Fruit fly (Drosophila melanogaster) whole organism, pupa: Measurements from ENCODE around the gene CG34436.

Experiments
- CG10348 ChIP-seq: fragments of 200-800 bp; sonication (Bioruptor generic); IDR thresholded peaks from 2 replicates; pipeline ENCODE4 v1.3.6; 2022; ENCODE audit warnings: missing biosample characterization, missing genetic modification characterization
- CG12605 ChIP-seq: fragments of 200-800 bp; sonication (Bioruptor generic); IDR thresholded peaks from 2 replicates; pipeline ENCODE4 v1.3.6; 2022; ENCODE audit warnings: missing biosample characterization, missing genetic modification characterization
- CG13204 ChIP-seq: fragments of 200-800 bp; sonication (Bioruptor generic); optimal IDR thresholded peaks from 2 replicates; lab custom pipeline; 2018; ENCODE audit warnings: missing biosample characterization, mild to moderate bottlenecking, missing genetic modification characterization, moderate library complexity
- CG14655 ChIP-seq: fragments of 200-800 bp; sonication (Bioruptor generic); optimal IDR thresholded peaks from 3 replicates; lab custom pipeline; 2017; ENCODE audit warnings: mild to moderate bottlenecking, missing biosample characterization, missing genetic modification reagents, missing genetic modification characterization
- CG15710 ChIP-seq: fragments of 200-800 bp; sonication (Bioruptor generic); optimal IDR thresholded peaks from 2 replicates; lab custom pipeline; 2018; ENCODE audit warnings: missing biosample characterization, mild to moderate bottlenecking, missing genetic modification characterization, moderate library complexity
- CG17806 ChIP-seq: fragments of 200-800 bp; sonication (Bioruptor generic); optimal IDR thresholded peaks from 2 replicates; lab custom pipeline; 2018; ENCODE audit warnings: missing biosample characterization, mild to moderate bottlenecking, missing genetic modification characterization, moderate library complexity
- CG32121 ChIP-seq: fragments of 200-800 bp; sonication (Bioruptor generic); IDR thresholded peaks from 2 replicates; pipeline ENCODE4 v1.3.6; 2022; ENCODE audit warnings: missing biosample characterization, missing genetic modification characterization
- CG34367 ChIP-seq: fragments of 200-800 bp; sonication (Bioruptor generic); optimal IDR thresholded peaks from 2 replicates; lab custom pipeline; 2018; ENCODE audit warnings: missing biosample characterization, mild to moderate bottlenecking, missing genetic modification characterization
- CG4496 ChIP-seq: fragments of 200-800 bp; sonication (Bioruptor generic); IDR thresholded peaks from 3 replicates; pipeline ENCODE4 v1.3.6; 2022; ENCODE audit warnings: missing biosample characterization, missing genetic modification characterization
- CG8159 ChIP-seq: fragments of 200-800 bp; sonication (Bioruptor generic); optimal IDR thresholded peaks from 3 replicates; lab custom pipeline; 2018; ENCODE audit warnings: missing biosample characterization, mild to moderate bottlenecking, missing genetic modification characterization, moderate library complexity
- CG8301 ChIP-seq: fragments of 200-800 bp; sonication (Bioruptor generic); optimal IDR thresholded peaks from 2 replicates; lab custom pipeline; 2018; ENCODE audit warnings: missing biosample characterization, mild to moderate bottlenecking, missing genetic modification characterization
- CG9948 ChIP-seq: fragments of 200-800 bp; sonication (Bioruptor generic); optimal IDR thresholded peaks from 2 replicates; lab custom pipeline; 2018; ENCODE audit warnings: missing biosample characterization, mild to moderate bottlenecking, missing genetic modification characterization, moderate library complexity
- D1 ChIP-seq: fragments of 200-800 bp; sonication (Bioruptor generic); optimal IDR thresholded peaks from 2 replicates; lab custom pipeline; 2018; ENCODE audit warnings: missing biosample characterization, mild to moderate bottlenecking, missing genetic modification characterization, moderate library complexity
- EcR ChIP-seq: fragments of 200-800 bp; sonication (Bioruptor generic); optimal IDR thresholded peaks from 3 replicates; lab custom pipeline; 2019; ENCODE audit warnings: missing biosample characterization, missing genetic modification characterization, mild to moderate bottlenecking, moderate library complexity, missing genetic modification reagents
- Ets98B ChIP-seq: fragments of 200-800 bp; sonication (Bioruptor generic); IDR thresholded peaks from 2 replicates; pipeline ENCODE4 v1.3.6; 2022; ENCODE audit warnings: missing biosample characterization, missing genetic modification characterization
- Pif1A ChIP-seq: fragments of 200-800 bp; sonication (Bioruptor generic); optimal IDR thresholded peaks from 3 replicates; lab custom pipeline; 2016; ENCODE audit warnings: missing biosample characterization, missing genetic modification characterization
- Pif1B ChIP-seq: fragments of 200-800 bp; sonication (Bioruptor generic); optimal IDR thresholded peaks from 3 replicates; lab custom pipeline; 2016; ENCODE audit warnings: missing biosample characterization, missing genetic modification characterization
- Snoo ChIP-seq: fragments of 200-800 bp; sonication (Bioruptor generic); optimal IDR thresholded peaks from 3 replicates; lab custom pipeline; 2017; ENCODE audit warnings: missing biosample characterization, mild to moderate bottlenecking, missing genetic modification characterization, inconsistent platforms
- fd96Ca ChIP-seq: fragments of 200-800 bp; sonication (Bioruptor generic); IDR thresholded peaks from 3 replicates; pipeline ENCODE4 v1.3.6; 2022; ENCODE audit warnings: missing biosample characterization, missing genetic modification characterization
- gl ChIP-seq: fragments of 200-800 bp; sonication (Bioruptor generic); optimal IDR thresholded peaks from 2 replicates; lab custom pipeline; 2018; ENCODE audit warnings: missing biosample characterization, mild to moderate bottlenecking, missing genetic modification characterization
- rn ChIP-seq: fragments of 200-800 bp; sonication (Bioruptor generic); IDR thresholded peaks from 2 replicates; pipeline ENCODE4 v1.3.6; 2022; ENCODE audit warnings: missing biosample characterization, missing genetic modification characterization

The CG34436 gene

dm6 chr3R:28327709-28328467 is 45.5 kb downstream of the CG34436 start:
- TF ChIP-seq CG4496 (no peak), CG13204 (no peak), CG9948 (tag; lab: Kevin White, UChicago) (no peak), CG10348 (GFP tag; lab: Robert Waterston, UW) (no peak), CG12605 (no peak), Ets98B (GFP tag; lab: Robert Waterston, UW) (no peak), CG8159 (tag; lab: Kevin White, UChicago) (no peak), D1 (no peak), EcR (GFP tag; lab: Kevin White, UChicago) (no peak), CG17806 (tag; lab: Kevin White, UChicago) (no peak), rn (GFP tag; lab: Robert Waterston, UW) (no peak), CG34367 (no peak), CG15710 (no peak), Pif1A (GFP tag; lab: Kevin White, UChicago) (no peak), CG14655 (GFP tag; lab: Kevin White, UChicago) (no peak), Snoo (tag; lab: Kevin White, UChicago) (no peak)

- TF ChIP-seq Snoo (tag; lab: Kevin White, UChicago) = no peak
- TF ChIP-seq CG13204 = peak; percentile 19
- TF ChIP-seq CG17806 (tag; lab: Kevin White, UChicago) = peak; percentile 76
- TF ChIP-seq CG14655 (GFP tag; lab: Kevin White, UChicago) = peak; percentile 89
- TF ChIP-seq CG32121 (GFP tag; lab: Robert Waterston, UW) = peak; percentile 89
- peak; percentile 71 for TF ChIP-seq Pif1A (GFP tag; lab: Kevin White, UChicago)
- peak; percentile 83 for TF ChIP-seq CG12605
- peak; percentile 86 for TF ChIP-seq CG8301 (tag; lab: Kevin White, UChicago)
- TF ChIP-seq EcR (GFP tag; lab: Kevin White, UChicago) = peak; percentile 60
- TF ChIP-seq Ets98B (GFP tag; lab: Robert Waterston, UW) = peak; percentile 93
- peak; percentile 80 for TF ChIP-seq CG8159 (tag; lab: Kevin White, UChicago)
- TF ChIP-seq rn (GFP tag; lab: Robert Waterston, UW) = peak; percentile 77
- TF ChIP-seq CG34367 = peak; percentile 78
- peak; percentile 13 for TF ChIP-seq gl (tag; lab: Kevin White, UChicago)
- TF ChIP-seq fd96Ca = peak; percentile 81
- TF ChIP-seq CG9948 (tag; lab: Kevin White, UChicago) = peak; percentile 77
- TF ChIP-seq D1 = peak; percentile 24
- peak; percentile 93 for TF ChIP-seq CG4496
- TF ChIP-seq CG15710 = peak; percentile 82
- TF ChIP-seq Pif1B (GFP tag; lab: Kevin White, UChicago) = peak; percentile 8
- TF ChIP-seq CG10348 (GFP tag; lab: Robert Waterston, UW) = peak; percentile 68
Measured at dm6 chr3R:28328780-28329546, 46.6 kb downstream of the CG34436 start.

dm6 chr3R:28330266-28331125 is 48.1 kb downstream of the CG34436 start:
- peak; percentile 26 for TF ChIP-seq Pif1B (GFP tag; lab: Kevin White, UChicago)
- peak; percentile 13 for TF ChIP-seq Snoo (tag; lab: Kevin White, UChicago)
- peak; percentile 1 for TF ChIP-seq gl (tag; lab: Kevin White, UChicago)
- TF ChIP-seq Ets98B (GFP tag; lab: Robert Waterston, UW) = no peak
- no peak for TF ChIP-seq rn (GFP tag; lab: Robert Waterston, UW)
- TF ChIP-seq CG4496 = peak; percentile 11; the same call in 1 of the 3 replicates
- peak; percentile 7 for TF ChIP-seq D1
- peak; percentile 19 for TF ChIP-seq CG14655 (GFP tag; lab: Kevin White, UChicago)
- TF ChIP-seq CG12605 = no peak; the same call in 1 of the 2 replicates
- TF ChIP-seq CG13204 = no peak

- TF ChIP-seq CG4496 = no peak
- no peak for TF ChIP-seq gl (tag; lab: Kevin White, UChicago)
- no peak for TF ChIP-seq D1
- TF ChIP-seq Pif1B (GFP tag; lab: Kevin White, UChicago) = no peak
- TF ChIP-seq CG32121 (GFP tag; lab: Robert Waterston, UW) = no peak
- TF ChIP-seq CG8159 (tag; lab: Kevin White, UChicago) = no peak
- no peak for TF ChIP-seq rn (GFP tag; lab: Robert Waterston, UW)
- TF ChIP-seq Ets98B (GFP tag; lab: Robert Waterston, UW) = no peak
- TF ChIP-seq CG13204 = no peak
- no peak for TF ChIP-seq CG15710
- TF ChIP-seq Pif1A (GFP tag; lab: Kevin White, UChicago) = no peak
- TF ChIP-seq Snoo (tag; lab: Kevin White, UChicago) = no peak
- TF ChIP-seq CG12605 = no peak
- no peak for TF ChIP-seq CG34367
- TF ChIP-seq CG14655 (GFP tag; lab: Kevin White, UChicago) = no peak
- TF ChIP-seq fd96Ca = no peak
- TF ChIP-seq EcR (GFP tag; lab: Kevin White, UChicago) = no peak
- no peak for TF ChIP-seq CG17806 (tag; lab: Kevin White, UChicago)
- TF ChIP-seq CG10348 (GFP tag; lab: Robert Waterston, UW) = no peak
- TF ChIP-seq, all 21 proteins: peak for 0
Measured at dm6 chr3R:28331126-28331490, 48.7 kb downstream of the CG34436 start.
